Fruit fly (Drosophila melanogaster): ENCODE data around the gene nod.

dm6 chrX:11601408-11601807 lies 20.8 kb downstream of the nod start:
- no peak for TF ChIP-seq CG8478 (optimal IDR thresholded peaks at IDR 0.05)
- no peak for TF ChIP-seq CTCF (optimal IDR thresholded peaks at IDR 0.05)

Measured in S2 (cell line).